Fruit fly (Drosophila melanogaster) whole organism, pupa: Measurements from ENCODE around the gene CG31454.

Experiments used
- CG10348 ChIP-seq: fragments of 200-800 bp; sonication (Bioruptor generic); IDR thresholded peaks from 2 replicates; pipeline ENCODE4 v1.3.6; 2022; ENCODE audit warnings: missing biosample characterization, missing genetic modification characterization
- CG12605 ChIP-seq: fragments of 200-800 bp; sonication (Bioruptor generic); IDR thresholded peaks from 2 replicates; pipeline ENCODE4 v1.3.6; 2022; ENCODE audit warnings: missing biosample characterization, missing genetic modification characterization
- CG13204 ChIP-seq: fragments of 200-800 bp; sonication (Bioruptor generic); optimal IDR thresholded peaks from 2 replicates; lab custom pipeline; 2018; ENCODE audit warnings: missing biosample characterization, mild to moderate bottlenecking, missing genetic modification characterization, moderate library complexity
- CG14655 ChIP-seq: fragments of 200-800 bp; sonication (Bioruptor generic); optimal IDR thresholded peaks from 3 replicates; lab custom pipeline; 2017; ENCODE audit warnings: mild to moderate bottlenecking, missing biosample characterization, missing genetic modification reagents, missing genetic modification characterization
- CG15710 ChIP-seq: fragments of 200-800 bp; sonication (Bioruptor generic); optimal IDR thresholded peaks from 2 replicates; lab custom pipeline; 2018; ENCODE audit warnings: missing biosample characterization, mild to moderate bottlenecking, missing genetic modification characterization, moderate library complexity
- CG17806 ChIP-seq: fragments of 200-800 bp; sonication (Bioruptor generic); optimal IDR thresholded peaks from 2 replicates; lab custom pipeline; 2018; ENCODE audit warnings: missing biosample characterization, mild to moderate bottlenecking, missing genetic modification characterization, moderate library complexity
- CG32121 ChIP-seq: fragments of 200-800 bp; sonication (Bioruptor generic); IDR thresholded peaks from 2 replicates; pipeline ENCODE4 v1.3.6; 2022; ENCODE audit warnings: missing biosample characterization, missing genetic modification characterization
- CG34367 ChIP-seq: fragments of 200-800 bp; sonication (Bioruptor generic); optimal IDR thresholded peaks from 2 replicates; lab custom pipeline; 2018; ENCODE audit warnings: missing biosample characterization, mild to moderate bottlenecking, missing genetic modification characterization
- CG4496 ChIP-seq: fragments of 200-800 bp; sonication (Bioruptor generic); IDR thresholded peaks from 3 replicates; pipeline ENCODE4 v1.3.6; 2022; ENCODE audit warnings: missing biosample characterization, missing genetic modification characterization
- CG8159 ChIP-seq: fragments of 200-800 bp; sonication (Bioruptor generic); optimal IDR thresholded peaks from 3 replicates; lab custom pipeline; 2018; ENCODE audit warnings: missing biosample characterization, mild to moderate bottlenecking, missing genetic modification characterization, moderate library complexity
- CG8301 ChIP-seq: fragments of 200-800 bp; sonication (Bioruptor generic); optimal IDR thresholded peaks from 2 replicates; lab custom pipeline; 2018; ENCODE audit warnings: missing biosample characterization, mild to moderate bottlenecking, missing genetic modification characterization
- CG9948 ChIP-seq: fragments of 200-800 bp; sonication (Bioruptor generic); optimal IDR thresholded peaks from 2 replicates; lab custom pipeline; 2018; ENCODE audit warnings: missing biosample characterization, mild to moderate bottlenecking, missing genetic modification characterization, moderate library complexity
- D1 ChIP-seq: fragments of 200-800 bp; sonication (Bioruptor generic); optimal IDR thresholded peaks from 2 replicates; lab custom pipeline; 2018; ENCODE audit warnings: missing biosample characterization, mild to moderate bottlenecking, missing genetic modification characterization, moderate library complexity
- EcR ChIP-seq: fragments of 200-800 bp; sonication (Bioruptor generic); optimal IDR thresholded peaks from 3 replicates; lab custom pipeline; 2019; ENCODE audit warnings: missing biosample characterization, missing genetic modification characterization, mild to moderate bottlenecking, moderate library complexity, missing genetic modification reagents
- Ets98B ChIP-seq: fragments of 200-800 bp; sonication (Bioruptor generic); IDR thresholded peaks from 2 replicates; pipeline ENCODE4 v1.3.6; 2022; ENCODE audit warnings: missing biosample characterization, missing genetic modification characterization
- Pif1A ChIP-seq: fragments of 200-800 bp; sonication (Bioruptor generic); optimal IDR thresholded peaks from 3 replicates; lab custom pipeline; 2016; ENCODE audit warnings: missing biosample characterization, missing genetic modification characterization
- Pif1B ChIP-seq: fragments of 200-800 bp; sonication (Bioruptor generic); optimal IDR thresholded peaks from 3 replicates; lab custom pipeline; 2016; ENCODE audit warnings: missing biosample characterization, missing genetic modification characterization
- Snoo ChIP-seq: fragments of 200-800 bp; sonication (Bioruptor generic); optimal IDR thresholded peaks from 3 replicates; lab custom pipeline; 2017; ENCODE audit warnings: missing biosample characterization, mild to moderate bottlenecking, missing genetic modification characterization, inconsistent platforms
- fd96Ca ChIP-seq: fragments of 200-800 bp; sonication (Bioruptor generic); IDR thresholded peaks from 3 replicates; pipeline ENCODE4 v1.3.6; 2022; ENCODE audit warnings: missing biosample characterization, missing genetic modification characterization
- gl ChIP-seq: fragments of 200-800 bp; sonication (Bioruptor generic); optimal IDR thresholded peaks from 2 replicates; lab custom pipeline; 2018; ENCODE audit warnings: missing biosample characterization, mild to moderate bottlenecking, missing genetic modification characterization
- rn ChIP-seq: fragments of 200-800 bp; sonication (Bioruptor generic); IDR thresholded peaks from 2 replicates; pipeline ENCODE4 v1.3.6; 2022; ENCODE audit warnings: missing biosample characterization, missing genetic modification characterization

Gene CG31454

DNA sequence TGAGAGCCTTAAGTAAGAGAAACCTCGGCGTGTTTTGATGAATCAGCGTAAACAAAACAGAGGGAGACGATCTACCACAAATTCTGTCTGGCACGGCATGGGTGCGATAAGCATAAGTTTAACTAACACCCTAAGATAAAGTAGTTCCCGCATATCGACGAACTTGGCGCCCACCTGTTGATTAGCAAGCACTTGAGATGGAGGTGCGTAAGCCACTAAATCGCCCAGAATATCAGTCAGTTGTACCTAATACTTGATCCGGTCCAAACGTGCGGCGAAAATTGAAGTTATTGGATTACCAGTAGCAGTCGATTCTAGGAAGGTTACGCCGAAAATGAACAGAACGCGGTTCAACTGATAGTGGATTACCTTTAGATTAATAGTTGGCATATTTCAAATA lies at the start of gene CG31454:
Gene CG31454 (plus strand): TSS at position 160 of the 400 bp plus-strand sequence.
- no peak for TF ChIP-seq CG34367 (tag; lab: Kevin White, UChicago)
- no peak for TF ChIP-seq CG15710 (tag; lab: Kevin White, UChicago)
- TF ChIP-seq Snoo (tag; lab: Kevin White, UChicago): no peak
- TF ChIP-seq CG32121 (GFP tag; lab: Robert Waterston, UW): no peak
- TF ChIP-seq CG13204 (GFP tag; lab: Kevin White, UChicago): no peak
- TF ChIP-seq CG10348: no peak
- TF ChIP-seq gl (tag; lab: Kevin White, UChicago): no peak
- TF ChIP-seq CG14655: no peak
- no peak for TF ChIP-seq Pif1B (GFP tag; lab: Kevin White, UChicago)
- TF ChIP-seq CG8301 (tag; lab: Kevin White, UChicago): no peak
- no peak for TF ChIP-seq Pif1A (GFP tag; lab: Kevin White, UChicago)
- TF ChIP-seq Ets98B (GFP tag; lab: Robert Waterston, UW): no peak
- TF ChIP-seq CG12605 (GFP tag; lab: Robert Waterston, UW): no peak
- TF ChIP-seq, all 21 proteins: peak for 0

DNA sequence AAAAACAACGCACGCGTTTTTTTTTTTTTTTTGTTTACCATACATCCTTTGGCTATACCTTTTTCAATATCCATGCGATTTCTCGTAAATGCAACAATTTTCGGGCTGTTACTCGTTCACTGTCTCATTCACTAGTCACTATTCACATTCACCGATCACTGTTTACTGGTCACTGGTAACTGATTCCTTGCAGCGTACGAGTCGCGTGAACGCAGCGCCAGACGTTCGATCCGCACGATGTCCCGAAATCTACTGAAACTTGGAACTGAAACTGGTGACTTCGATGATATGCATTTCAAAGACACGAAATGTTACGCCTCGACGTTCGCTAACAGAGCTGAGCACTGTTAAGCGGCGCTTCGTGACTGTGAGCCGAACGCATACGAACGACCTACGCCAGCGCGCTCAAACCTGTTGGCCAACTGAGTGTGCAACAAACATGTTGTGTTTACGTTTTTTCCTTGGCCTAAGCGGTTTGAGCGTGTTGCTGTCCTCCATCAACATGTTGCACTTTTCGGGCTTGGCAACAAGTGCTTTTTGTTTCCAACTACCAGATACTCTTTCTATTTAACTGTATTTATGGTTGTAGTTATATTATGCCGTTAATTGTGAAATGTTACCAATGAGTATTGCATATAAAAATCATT lies 44.0 kb upstream of the CG31454 start, which contains the start of gene CG45263:
Gene CG45263 (minus strand): TSS at position 257 of the 647 bp plus-strand sequence.
- TF ChIP-seq Ets98B (GFP tag; lab: Robert Waterston, UW) (peak; percentile 14; the same call in 1 of the 2 replicates), fd96Ca (GFP tag; lab: Robert Waterston, UW) (0 out of 3 replicates have a peak, but pooled peaks have one; percentile 24), CG9948 (tag; lab: Kevin White, UChicago) (no peak), CG34367 (tag; lab: Kevin White, UChicago) (no peak), CG32121 (GFP tag; lab: Robert Waterston, UW) (peak; percentile 37), CG4496 (GFP tag; lab: Robert Waterston, UW) (peak; percentile 74; the same call in 2 of the 3 replicates), Pif1B (GFP tag; lab: Kevin White, UChicago) (no peak)

DNA sequence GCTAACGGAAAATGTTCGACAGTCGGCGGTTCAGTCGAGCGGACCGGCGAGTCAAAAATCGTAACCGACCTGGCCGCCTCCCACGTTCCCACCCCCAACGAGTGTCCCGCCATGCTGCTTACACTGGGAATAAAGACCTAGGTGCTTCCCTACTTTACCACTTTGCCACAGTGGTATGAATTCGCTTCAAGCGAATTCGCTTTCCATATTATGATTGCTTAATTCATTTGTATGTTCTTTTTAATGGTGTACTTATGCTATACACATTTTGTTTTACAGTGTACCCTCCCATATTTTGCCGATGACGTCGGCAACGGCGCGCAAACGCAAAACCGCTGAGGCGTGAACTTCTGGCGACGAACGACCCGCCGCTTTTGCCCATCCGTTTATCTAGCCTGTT lies 38.6 kb upstream of the CG31454 start:
- TF ChIP-seq CG8159 (tag; lab: Kevin White, UChicago) (peak; percentile 43), CG4496 (GFP tag; lab: Robert Waterston, UW) (peak; percentile 64; the same call in 2 of the 3 replicates), CG14655 (peak; percentile 42), CG8301 (tag; lab: Kevin White, UChicago) (peak; percentile 20), CG12605 (GFP tag; lab: Robert Waterston, UW) (no peak), fd96Ca (GFP tag; lab: Robert Waterston, UW) (peak; percentile 50; the same call in 2 of the 3 replicates), gl (tag; lab: Kevin White, UChicago) (no peak), CG15710 (tag; lab: Kevin White, UChicago) (peak; percentile 30), Ets98B (GFP tag; lab: Robert Waterston, UW) (no peak), EcR (no peak), Pif1B (GFP tag; lab: Kevin White, UChicago) (no peak), rn (GFP tag; lab: Robert Waterston, UW) (no peak), CG13204 (GFP tag; lab: Kevin White, UChicago) (peak; percentile 1), CG10348 (no peak), CG9948 (tag; lab: Kevin White, UChicago) (peak; percentile 19), Snoo (tag; lab: Kevin White, UChicago) (no peak), CG34367 (tag; lab: Kevin White, UChicago) (no peak), D1 (tag; lab: Kevin White, UChicago) (no peak), CG17806 (tag; lab: Kevin White, UChicago) (peak; percentile 17), Pif1A (GFP tag; lab: Kevin White, UChicago) (no peak), CG32121 (GFP tag; lab: Robert Waterston, UW) (0 out of 2 replicates have a peak, but pooled peaks have one; percentile 11)

DNA sequence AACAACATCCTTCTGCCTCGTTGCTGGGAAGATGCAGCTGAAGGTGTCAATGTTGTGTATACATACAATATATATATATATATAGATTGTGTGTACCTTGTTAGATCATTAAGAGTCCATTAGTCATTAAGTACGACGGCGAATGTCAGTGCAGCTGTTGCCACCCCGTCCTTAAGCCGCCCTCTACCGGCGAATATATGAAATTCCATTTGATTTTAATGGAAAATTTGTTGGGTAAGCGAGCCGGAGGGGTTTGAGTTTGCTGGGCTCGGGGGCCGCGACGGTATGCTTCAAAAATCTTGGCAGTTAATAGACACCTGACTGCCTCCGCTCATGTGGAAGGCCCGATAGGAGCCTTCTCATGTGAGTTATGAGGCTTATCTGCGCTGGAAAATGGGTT lies 36.9 kb upstream of the CG31454 start:
- TF ChIP-seq CG32121 (GFP tag; lab: Robert Waterston, UW): no peak
- TF ChIP-seq, all 21 proteins: peak for 0

DNA sequence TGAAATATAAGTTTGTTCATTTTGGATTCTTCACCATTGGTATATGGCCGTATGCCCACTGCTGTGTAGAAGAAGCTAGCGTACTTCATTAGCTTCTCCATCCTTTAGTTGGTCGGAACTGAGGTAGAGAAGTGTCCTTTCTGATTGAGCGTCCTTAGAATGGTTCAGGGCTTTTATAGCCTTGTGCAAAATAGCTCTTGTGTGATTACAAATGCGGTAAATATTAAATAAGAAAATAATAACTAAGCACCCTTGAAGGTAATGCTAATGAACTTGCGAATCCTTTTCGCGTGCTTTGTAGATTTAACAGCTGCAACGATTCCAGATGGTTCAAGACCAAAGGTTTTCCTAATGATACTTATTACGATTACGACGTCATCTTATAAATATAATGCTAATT lies 10.2 kb upstream of the CG31454 start, which contains the start of gene Or85b:
Gene Or85b (minus strand): TSS at position 101 of the 400 bp plus-strand sequence.
- TF ChIP-seq CG9948 (tag; lab: Kevin White, UChicago) (no peak), Pif1B (GFP tag; lab: Kevin White, UChicago) (no peak), CG4496 (GFP tag; lab: Robert Waterston, UW) (no peak), CG15710 (tag; lab: Kevin White, UChicago) (no peak), D1 (tag; lab: Kevin White, UChicago) (no peak)

DNA sequence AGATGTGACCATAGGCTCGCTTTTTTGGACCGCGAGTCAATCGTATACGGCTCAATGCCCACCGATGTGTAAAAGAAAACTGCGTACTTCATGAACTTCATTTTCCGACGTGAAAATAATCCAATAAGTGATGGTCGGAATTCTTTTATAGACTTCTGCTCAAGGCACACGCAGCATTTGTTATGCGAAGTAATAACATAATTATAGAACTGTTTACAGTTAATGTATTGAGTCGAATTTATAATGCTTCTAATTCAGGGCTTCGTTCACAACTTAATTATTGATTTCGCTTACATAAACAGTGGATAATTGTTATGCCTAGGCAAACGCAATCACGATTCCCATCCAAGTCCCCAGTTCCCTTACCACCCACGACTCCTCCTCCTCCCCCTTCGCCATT lies 8.5 kb upstream of the CG31454 start, which contains the start of gene Or85c:
Gene Or85c (minus strand): TSS at position 101 of the 400 bp plus-strand sequence.
- TF ChIP-seq gl (tag; lab: Kevin White, UChicago) (no peak), rn (GFP tag; lab: Robert Waterston, UW) (no peak), Ets98B (GFP tag; lab: Robert Waterston, UW) (no peak), Pif1B (GFP tag; lab: Kevin White, UChicago) (no peak)
